Fruit fly (Drosophila melanogaster) whole organism, embryonic: ENCODE measurements around the gene CG31321.

Experiments used
- CG10209 ChIP-seq: fragments of 200-800 bp; sonication (Bioruptor generic); optimal IDR thresholded peaks from 3 replicates; lab custom pipeline; 2017; ENCODE audit warnings: missing biosample characterization, mild to moderate bottlenecking, missing genetic modification characterization, missing genetic modification reagents
- CG12219 ChIP-seq: fragments of 200-800 bp; sonication (Bioruptor generic); optimal IDR thresholded peaks from 3 replicates; lab custom pipeline; 2018; ENCODE audit warnings: missing biosample characterization, mild to moderate bottlenecking, missing genetic modification characterization
- CG13894 ChIP-seq: fragments of 200-800 bp; sonication (Bioruptor generic); optimal IDR thresholded peaks from 3 replicates; lab custom pipeline; 2018; ENCODE audit warnings: missing biosample characterization, mild to moderate bottlenecking, missing genetic modification characterization, moderate library complexity
- CG34376 ChIP-seq: fragments of 200-800 bp; sonication (Bioruptor generic); optimal IDR thresholded peaks from 2 replicates; lab custom pipeline; 2018; ENCODE audit warnings: missing biosample characterization, mild to moderate bottlenecking, missing genetic modification characterization
- CkIIα-i1 ChIP-seq: fragments of 200-800 bp; sonication (Bioruptor generic); IDR thresholded peaks from 2 replicates; pipeline ENCODE4 v1.3.6; 2022; ENCODE audit warnings: missing biosample characterization, missing genetic modification characterization
- HLH4C ChIP-seq: fragments of 200-800 bp; sonication (Bioruptor generic); IDR thresholded peaks from 3 replicates; pipeline ENCODE4 v1.3.6; 2022; ENCODE audit warnings: missing biosample characterization, missing genetic modification characterization; ENCODE audit not compliant: partially characterized antibody
- ab ChIP-seq: fragments of 200-800 bp; sonication (Bioruptor generic); optimal IDR thresholded peaks from 2 replicates; lab custom pipeline; 2016; ENCODE audit warnings: missing biosample characterization, missing genetic modification characterization
- bigmax ChIP-seq: fragments of 200-800 bp; sonication (Bioruptor generic); optimal IDR thresholded peaks from 2 replicates; lab custom pipeline; 2018; ENCODE audit warnings: missing biosample characterization, mild to moderate bottlenecking, missing genetic modification characterization
- cato ChIP-seq: fragments of 200-800 bp; sonication (Bioruptor generic); optimal IDR thresholded peaks from 2 replicates; lab custom pipeline; 2016; ENCODE audit warnings: missing biosample characterization, missing genetic modification characterization, borderline replicate concordance
- emc ChIP-seq: fragments of 200-800 bp; sonication (Bioruptor generic); optimal IDR thresholded peaks from 2 replicates; lab custom pipeline; 2016; ENCODE audit warnings: missing biosample characterization, missing genetic modification characterization
- grn ChIP-seq: fragments of 200-800 bp; sonication (Bioruptor generic); optimal IDR thresholded peaks from 3 replicates; lab custom pipeline; 2017; ENCODE audit warnings: missing biosample characterization, missing genetic modification characterization
- kay ChIP-seq: fragments of 200-800 bp; sonication (Bioruptor generic); optimal IDR thresholded peaks from 2 replicates; lab custom pipeline; 2016; ENCODE audit warnings: missing biosample characterization, missing genetic modification characterization

DNA sequence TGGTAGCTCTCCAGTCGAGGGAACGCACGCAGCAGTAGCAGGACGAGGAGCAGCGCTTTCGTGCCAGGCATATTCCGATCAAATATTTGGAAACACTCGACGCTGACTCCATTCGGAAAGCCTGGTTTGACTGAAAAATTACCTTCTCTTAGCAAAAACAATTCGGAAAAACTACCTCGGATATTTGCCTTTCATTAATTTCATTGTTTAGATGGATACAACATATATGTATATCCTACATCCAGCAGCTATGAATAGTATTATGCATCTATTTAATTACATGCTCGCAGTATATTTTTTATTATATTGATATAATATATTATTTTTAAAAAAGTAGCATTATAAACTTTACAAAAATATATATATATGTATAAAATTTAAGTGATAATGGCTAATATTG is 49.0 kb upstream of the CG31321 start, which contains the start of gene CG14840:
- TF ChIP-seq bigmax (GFP tag; lab: Kevin White, UChicago) (no peak), emc (GFP tag; lab: Kevin White, UChicago) (no peak), CG12219 (GFP tag; lab: Kevin White, UChicago) (no peak), CG10209 (GFP tag; lab: Kevin White, UChicago) (no peak), HLH4C (no peak), cato (no peak), CkIIα-i1 (GFP tag; lab: Robert Waterston, UW) (no peak), grn (GFP tag; lab: Kevin White, UChicago) (no peak), CG34376 (GFP tag; lab: Kevin White, UChicago) (no peak), CG13894 (no peak), kay (no peak), ab (no peak)
